Worm (Caenorhabditis elegans) whole organism, L2 larva: ENCODE measurements around the gene F10D2.8.

Experiments
- ama-1 ChIP-seq: fragments of 150-350 bp; optimal IDR thresholded peaks from 2 replicates; lab custom pipeline; 2018; ENCODE audit warnings: inconsistent platforms
- lin-39 ChIP-seq: fragments of 150-350 bp; optimal IDR thresholded peaks from 2 replicates; lab custom pipeline; 2014; ENCODE audit warnings: missing biosample characterization, missing genetic modification reagents, missing genetic modification characterization
- peb-1 ChIP-seq: fragments of 150-350 bp; optimal IDR thresholded peaks from 2 replicates; lab custom pipeline; 2014; ENCODE audit warnings: missing biosample characterization, missing genetic modification characterization
- skn-1 ChIP-seq: sonication (generic microtip); optimal IDR thresholded peaks from 2 replicates; lab custom pipeline; 2017; ENCODE audit warnings: missing biosample characterization, missing genetic modification characterization

- no peak for TF ChIP-seq ama-1 (lab: Kevin White, UChicago)
- no peak for TF ChIP-seq skn-1 (tag; lab: Kevin White, UChicago)
- no peak for TF ChIP-seq lin-39 (tag; lab: Kevin White, UChicago)
- no peak for TF ChIP-seq peb-1 (tag; lab: Kevin White, UChicago)
Observed at ce11 chrV:7166709-7167108, 16.2 kb upstream of the F10D2.8 start, which contains the start of gene ugt-36.
